Fruit fly (Drosophila melanogaster): ENCODE measurements around the gene CG32591.

The CG32591 gene

DNA sequence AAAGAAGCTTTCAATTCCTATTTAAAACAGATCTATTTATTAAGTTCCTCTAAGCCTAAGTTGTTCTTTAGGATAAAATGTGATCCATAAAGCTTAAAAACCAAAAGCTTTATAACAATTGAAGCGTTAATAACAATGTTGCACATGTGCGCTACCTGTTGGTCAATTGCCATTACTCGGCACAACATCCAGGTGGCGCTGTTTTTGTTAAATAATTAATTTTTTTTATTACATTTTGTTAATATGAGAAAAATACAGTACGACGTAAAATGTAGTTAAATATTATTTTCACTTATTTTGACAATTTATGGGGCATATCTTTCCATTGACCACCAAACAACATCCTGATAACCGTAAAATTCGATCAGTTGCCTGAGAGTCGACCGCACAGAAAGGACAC lies 25.2 kb upstream of the CG32591 start (continued):
- TF ChIP-seq sqz (GFP tag; optimal IDR thresholded peaks at IDR 0.05) = no peak
- peak; percentile 6 for TF ChIP-seq unpg (GFP tag; optimal IDR thresholded peaks at IDR 0.05)
- no peak for TF ChIP-seq mld (GFP tag; IDR thresholded peaks at IDR 0.05; ENCODE audit: partially characterized antibody)
- no peak for TF ChIP-seq CrebB (tag; optimal IDR thresholded peaks at IDR 0.05)
- no peak for TF ChIP-seq fru (optimal IDR thresholded peaks at IDR 0.05)
- TF ChIP-seq sens (GFP tag) = peak; percentile 13
- TF ChIP-seq CG4820 (GFP tag; optimal IDR thresholded peaks at IDR 0.05) = no peak
- no peak for TF ChIP-seq so (GFP tag; IDR thresholded peaks at IDR 0.05)
- TF ChIP-seq Oaz (GFP tag; IDR thresholded peaks at IDR 0.05) = no peak
- no peak for TF ChIP-seq Lpt (GFP tag; optimal IDR thresholded peaks at IDR 0.05)
- no peak for TF ChIP-seq CG13624 (GFP tag; optimal IDR thresholded peaks at IDR 0.05)
- TF ChIP-seq grau (tag; optimal IDR thresholded peaks at IDR 0.05) = peak; percentile 40
- no peak for TF ChIP-seq CG8089 (GFP tag; optimal IDR thresholded peaks at IDR 0.05)
- TF ChIP-seq CG6689 (GFP tag; IDR thresholded peaks at IDR 0.05) = no peak
- TF ChIP-seq Eip74EF (GFP tag; optimal IDR thresholded peaks at IDR 0.05) = no peak
- TF ChIP-seq ssp (GFP tag; IDR thresholded peaks at IDR 0.05) = no peak
- no peak for TF ChIP-seq h (optimal IDR thresholded peaks at IDR 0.05)
- TF ChIP-seq jumu (GFP tag; optimal IDR thresholded peaks at IDR 0.05) = no peak
- TF ChIP-seq CG12391 (tag; optimal IDR thresholded peaks at IDR 0.05) = no peak
- TF ChIP-seq PHDP (tag; optimal IDR thresholded peaks at IDR 0.05) = peak; percentile 21
- TF ChIP-seq CG5953 (GFP tag; IDR thresholded peaks at IDR 0.05) = no peak
- TF ChIP-seq CG8290 (GFP tag; optimal IDR thresholded peaks at IDR 0.05) = peak; percentile 36
- peak; percentile 22 to 38 for TF ChIP-seq CG8290 (tag; optimal IDR thresholded peaks at IDR 0.05)
- no peak for TF ChIP-seq CG7928 (GFP tag; optimal IDR thresholded peaks at IDR 0.05)
- TF ChIP-seq Abd-B (GFP tag; optimal IDR thresholded peaks at IDR 0.05) = peak; percentile 41
- TF ChIP-seq Dbx (GFP tag; IDR thresholded peaks at IDR 0.05) = 0 out of 3 replicates have a peak, but pooled peaks have one; percentile 21
- TF ChIP-seq ab (GFP tag; optimal IDR thresholded peaks at IDR 0.05) = no peak
- TF ChIP-seq Hr3 (GFP tag; optimal IDR thresholded peaks at IDR 0.05) = no peak
- TF ChIP-seq CG10959 (GFP tag; IDR thresholded peaks at IDR 0.05) = no peak
- no peak for TF ChIP-seq kay (GFP tag; optimal IDR thresholded peaks at IDR 0.05)
- peak; percentile 43; the same call in 1 of the 3 replicates for TF ChIP-seq CG17361 (GFP tag; IDR thresholded peaks at IDR 0.05)
- peak; percentile 73; the same call in 1 of the 2 replicates for TF ChIP-seq CG32532 (GFP tag; IDR thresholded peaks at IDR 0.05)
- TF ChIP-seq CG43689 (GFP tag; IDR thresholded peaks at IDR 0.05) = no peak
- TF ChIP-seq Awh (GFP tag; IDR thresholded peaks at IDR 0.05) = no peak
- TF ChIP-seq tna (GFP tag; IDR thresholded peaks at IDR 0.05; ENCODE audit: partially characterized antibody) = no peak
- TF ChIP-seq CG17612 (GFP tag; IDR thresholded peaks at IDR 0.05) = no peak
- TF ChIP-seq CG9437 (GFP tag; optimal IDR thresholded peaks at IDR 0.05) = no peak
- peak; percentile 56 for TF ChIP-seq Hmr (GFP tag; optimal IDR thresholded peaks at IDR 0.05)
- peak in 1 of 2 experiments; percentile 19 for TF ChIP-seq dpn (GFP tag; optimal IDR thresholded peaks at IDR 0.05)
- peak; percentile 6 for TF ChIP-seq CG10979 (tag; optimal IDR thresholded peaks at IDR 0.05)
- TF ChIP-seq Antp (GFP tag; optimal IDR thresholded peaks at IDR 0.05) = no peak
- no peak for TF ChIP-seq CG10209 (GFP tag; optimal IDR thresholded peaks at IDR 0.05)
- no peak for TF ChIP-seq bowl (GFP tag; IDR thresholded peaks at IDR 0.05)
- peak; percentile 34 for TF ChIP-seq CG2712 (tag; optimal IDR thresholded peaks at IDR 0.05)
- TF ChIP-seq Xrp1 (GFP tag; IDR thresholded peaks at IDR 0.05) = no peak
- no peak for TF ChIP-seq hb (GFP tag; IDR thresholded peaks at IDR 0.05; ENCODE audit: partially characterized antibody)
- TF ChIP-seq CG10543 (GFP tag; optimal IDR thresholded peaks at IDR 0.05) = no peak
- no peak for TF ChIP-seq HLHmδ (GFP tag; optimal IDR thresholded peaks at IDR 0.05)
- no peak for TF ChIP-seq CG12104 (GFP tag; optimal IDR thresholded peaks at IDR 0.05)
- TF ChIP-seq CG13287 (GFP tag; IDR thresholded peaks at IDR 0.05; ENCODE audit: partially characterized antibody) = peak; percentile 9; the same call in 1 of the 2 replicates
- peak; percentile 11; the same call in 1 of the 3 replicates for TF ChIP-seq knrl (GFP tag; IDR thresholded peaks at IDR 0.05; ENCODE audit: partially characterized antibody)
- no peak for TF ChIP-seq D19B (GFP tag; optimal IDR thresholded peaks at IDR 0.05)
- TF ChIP-seq sima (GFP tag; optimal IDR thresholded peaks at IDR 0.05) = no peak
